Worm (Caenorhabditis elegans) whole organism, L4 larva: ENCODE measurements around the gene bath-23.

ENCODE experiments used
- F37D6.2 ChIP-seq: sonication (generic microtip); optimal IDR thresholded peaks from 2 replicates; lab custom pipeline; 2016; ENCODE audit warnings: mild to moderate bottlenecking, missing genetic modification characterization, missing compliant biosample characterization
- T26A8.4 ChIP-seq: fragments of 200-800 bp; sonication (Bioruptor generic); IDR thresholded peaks from 2 replicates; pipeline ENCODE4 v1.3.6; 2022; ENCODE audit warnings: missing genetic modification characterization, missing compliant biosample characterization
- ZK337.2 ChIP-seq: fragments of 200-800 bp; sonication (Bioruptor generic); IDR thresholded peaks from 2 replicates; pipeline ENCODE4 v1.3.6; 2022; ENCODE audit warnings: missing genetic modification reagents, missing genetic modification characterization, missing compliant biosample characterization
- aha-1 ChIP-seq: fragments of 150-350 bp; peaks from one replicate; lab custom pipeline; 2014; ENCODE audit warnings: missing biosample characterization, missing genetic modification characterization
- aly-2 ChIP-seq: sonication (generic microtip); optimal IDR thresholded peaks from 2 replicates; lab custom pipeline; 2018; ENCODE audit warnings: missing biosample characterization, missing genetic modification characterization
- ceh-28 ChIP-seq: fragments of 150-350 bp; optimal IDR thresholded peaks from 2 replicates; lab custom pipeline; 2014; ENCODE audit warnings: missing biosample characterization, missing genetic modification reagents, missing genetic modification characterization
- ceh-44 ChIP-seq: fragments of 200-800 bp; sonication (Bioruptor generic); IDR thresholded peaks from 2 replicates; pipeline ENCODE4 v1.3.6; 2022; ENCODE audit warnings: missing genetic modification reagents, missing genetic modification characterization, missing compliant biosample characterization
- ceh-82 ChIP-seq: sonication (generic microtip); optimal IDR thresholded peaks from 2 replicates; lab custom pipeline; 2017; ENCODE audit warnings: missing biosample characterization, missing genetic modification characterization
- ctbp-1 ChIP-seq: fragments of 200-800 bp; sonication (Bioruptor generic); IDR thresholded peaks from 2 replicates; pipeline ENCODE4 v1.3.6; 2022; ENCODE audit warnings: missing genetic modification reagents, missing genetic modification characterization, missing compliant biosample characterization
- dmd-8 ChIP-seq: fragments of 200-800 bp; sonication (Bioruptor generic); IDR thresholded peaks from 2 replicates; pipeline ENCODE4 v1.3.6; 2022; ENCODE audit warnings: missing genetic modification characterization, missing compliant biosample characterization
- dve-1 ChIP-seq: sonication (generic microtip); optimal IDR thresholded peaks from 2 replicates; lab custom pipeline; 2017; ENCODE audit warnings: antibody characterized with exemption, mild to moderate bottlenecking, missing genetic modification characterization, missing compliant biosample characterization; ENCODE audit not compliant: insufficient read depth
- egl-27 ChIP-seq: sonication (generic microtip); optimal IDR thresholded peaks from 3 replicates; lab custom pipeline; 2017; ENCODE audit warnings: missing biosample characterization, missing genetic modification reagents, missing genetic modification characterization
- egl-43 ChIP-seq: fragments of 200-800 bp; sonication (Bioruptor generic); IDR thresholded peaks from 2 replicates; pipeline ENCODE4 v1.3.6; 2022; ENCODE audit warnings: missing genetic modification reagents, missing genetic modification characterization, missing compliant biosample characterization
- hlh-30 ChIP-seq: sonication (generic microtip); optimal IDR thresholded peaks from 2 replicates; lab custom pipeline; 2017; ENCODE audit warnings: antibody characterized with exemption, mild to moderate bottlenecking, missing genetic modification characterization, missing compliant biosample characterization; ENCODE audit not compliant: insufficient read depth
- lim-7 ChIP-seq: fragments of 200-800 bp; sonication (Bioruptor generic); IDR thresholded peaks from 2 replicates; pipeline ENCODE4 v1.3.6; 2022; ENCODE audit warnings: missing genetic modification characterization, missing compliant biosample characterization
- lin-15B ChIP-seq: fragments of 150-350 bp; sonication (generic microtip); optimal IDR thresholded peaks from 3 replicates; lab custom pipeline; 2014; ENCODE audit warnings: missing biosample characterization, missing genetic modification characterization
- lir-3 ChIP-seq: sonication (generic microtip); optimal IDR thresholded peaks from 2 replicates; lab custom pipeline; 2016; ENCODE audit warnings: mild to moderate bottlenecking, missing genetic modification characterization, missing compliant biosample characterization
- mes-2 ChIP-seq: sonication (generic microtip); optimal IDR thresholded peaks from 2 replicates; lab custom pipeline; 2016; ENCODE audit warnings: missing genotype, mild to moderate bottlenecking, missing genetic modification characterization, missing compliant biosample characterization; ENCODE audit not compliant: poor library complexity, severe bottlenecking
- nhr-25 ChIP-seq: sonication (generic microtip); optimal IDR thresholded peaks from 2 replicates; lab custom pipeline; 2017; ENCODE audit warnings: missing genetic modification characterization, mild to moderate bottlenecking, missing compliant biosample characterization, antibody characterized with exemption, moderate library complexity, borderline replicate concordance; ENCODE audit not compliant: insufficient read depth
- nhr-28 ChIP-seq: fragments of 150-350 bp; optimal IDR thresholded peaks from 2 replicates; lab custom pipeline; 2014; ENCODE audit warnings: missing biosample characterization, missing genetic modification characterization
- pha-4 ChIP-seq, 2 experiments: fragments of 150-350 bp in 1 of 2; fragments of 200-800 bp in 1 of 2; sonication (Bioruptor generic) in 1 of 2; IDR thresholded peaks in 1 of 2; optimal IDR thresholded peaks in 1 of 2; 2 replicates each; pipeline versions ENCODE4 v1.3.6 to Lab custom; 2014 to 2022; ENCODE audit warnings: missing genetic modification characterization in 2 of 2, missing genetic modification reagents in 2 of 2, missing biosample characterization in 1 of 2, missing compliant biosample characterization in 1 of 2
- php-3 ChIP-seq: fragments of 200-800 bp; sonication (Bioruptor generic); IDR thresholded peaks from 2 replicates; pipeline ENCODE4 v1.3.6; 2022; ENCODE audit warnings: missing genetic modification reagents, missing genetic modification characterization, missing compliant biosample characterization
- saeg-2 ChIP-seq: fragments of 200-800 bp; sonication (Bioruptor generic); IDR thresholded peaks from 2 replicates; pipeline ENCODE4 v1.3.6; 2022; ENCODE audit warnings: missing genetic modification reagents, missing genetic modification characterization, missing compliant biosample characterization
- set-16 ChIP-seq: fragments of 200-800 bp; sonication (Bioruptor generic); IDR thresholded peaks from 2 replicates; pipeline ENCODE4 v1.3.6; 2022; ENCODE audit warnings: missing genetic modification reagents, missing genetic modification characterization, missing compliant biosample characterization
- skn-1 ChIP-seq: fragments of 150-350 bp; optimal IDR thresholded peaks from 2 replicates; lab custom pipeline; 2014; ENCODE audit warnings: missing biosample characterization, missing genetic modification characterization
- spr-3 ChIP-seq: fragments of 200-800 bp; sonication (Bioruptor generic); optimal IDR thresholded peaks from 2 replicates; lab custom pipeline; 2018; ENCODE audit warnings: mild to moderate bottlenecking, missing genetic modification characterization, missing compliant biosample characterization
- tra-1 ChIP-seq: fragments of 200-800 bp; sonication (Bioruptor generic); IDR thresholded peaks from 2 replicates; pipeline ENCODE4 v1.3.6; 2022; ENCODE audit warnings: missing genetic modification reagents, missing genetic modification characterization, missing compliant biosample characterization
- unc-39 ChIP-seq: sonication (generic microtip); optimal IDR thresholded peaks from 2 replicates; lab custom pipeline; 2017; ENCODE audit warnings: missing biosample characterization, missing genetic modification characterization
- unc-62 ChIP-seq, 3 experiments: fragments of 150-350 bp in 1 of 3; sonication (generic microtip); optimal IDR thresholded peaks in 2 of 3; peaks in 1 of 3; 1 replicate in 1 of 3; 2 replicates in 2 of 3; lab custom pipeline; 2014 to 2017; ENCODE audit warnings: missing biosample characterization in 3 of 3, missing genetic modification characterization in 3 of 3, missing genetic modification reagents in 3 of 3, missing genotype in 1 of 3
- zag-1 ChIP-seq: fragments of 150-350 bp; optimal IDR thresholded peaks from 2 replicates; lab custom pipeline; 2014; ENCODE audit warnings: missing biosample characterization, missing genetic modification characterization
- ztf-11 ChIP-seq: fragments of 150-350 bp; optimal IDR thresholded peaks from 2 replicates; lab custom pipeline; 2014; ENCODE audit warnings: missing biosample characterization, missing genetic modification characterization

The bath-23 gene

DNA sequence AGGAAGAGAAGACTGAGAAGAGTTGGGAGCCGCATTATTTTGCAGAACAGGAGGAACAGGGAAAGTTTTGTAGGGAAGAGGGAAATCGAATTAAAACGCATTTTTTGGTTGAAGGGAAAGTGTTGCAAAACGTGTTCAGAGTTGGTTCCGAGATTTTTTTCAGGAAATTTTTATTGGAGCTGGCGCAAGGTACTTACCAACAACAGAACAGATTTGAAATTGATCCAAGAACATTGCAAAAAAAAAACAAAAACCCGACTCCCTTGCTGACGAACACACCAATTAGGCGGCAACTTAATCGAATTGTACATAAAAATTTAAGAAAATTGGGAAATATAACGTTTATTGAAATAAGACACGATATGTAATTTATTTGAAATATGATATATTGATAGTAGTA, 32.6 kb upstream of the bath-23 start, which contains the start of gene F14D2.7:
Gene F14D2.7, minus strand, starts transcription at position 101 of the 400 bp plus-strand sequence.
- TF ChIP-seq unc-62 (GFP tag; optimal IDR thresholded peaks at IDR 0.05 in 1 of 2; lab: Kevin White, UChicago) (peak in 1 of 2 experiments; percentile 31), unc-62 (tag; optimal IDR thresholded peaks at IDR 0.05; lab: Kevin White, UChicago) (no peak), egl-43 (GFP tag; lab: Robert Waterston, UW) (no peak), aha-1 (tag; lab: Kevin White, UChicago) (peak; percentile 79)

DNA sequence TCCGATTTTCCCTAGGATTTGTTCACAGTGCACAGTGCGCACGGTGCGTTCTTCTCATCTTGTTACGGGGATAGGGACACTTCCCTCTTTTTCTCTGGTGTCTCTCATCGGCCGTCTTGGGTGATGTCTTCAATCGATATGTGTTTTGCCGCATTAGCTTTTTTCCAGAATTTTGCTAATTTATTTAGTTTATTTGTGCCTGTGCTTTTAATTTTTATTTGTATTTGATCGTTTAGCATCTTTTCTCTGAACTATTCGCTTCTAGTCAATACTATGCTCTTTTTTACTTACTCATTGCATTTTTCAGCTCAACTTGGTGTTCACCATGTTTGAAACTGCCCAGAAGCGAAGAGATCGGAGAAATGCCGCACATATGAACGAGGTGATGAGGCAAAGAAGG, 30.9 kb upstream of the bath-23 start, which contains the start of gene F14D2.5:
Gene F14D2.5, plus strand, starts transcription at position 301 of the 400 bp plus-strand sequence.
- no peak for TF ChIP-seq hlh-30
- TF ChIP-seq skn-1 (tag; lab: Kevin White, UChicago), result no peak
- TF ChIP-seq pha-4 (GFP tag; IDR thresholded peaks at IDR 0.05; lab: Robert Waterston, UW), result no peak
- no peak for TF ChIP-seq pha-4 (tag; optimal IDR thresholded peaks at IDR 0.05; lab: Kevin White, UChicago)
- no peak for TF ChIP-seq lin-15B (tag; lab: Kevin White, UChicago)
- TF ChIP-seq zag-1 (tag; lab: Kevin White, UChicago), result no peak
- no peak for TF ChIP-seq spr-3
- no peak for TF ChIP-seq dve-1 (tag; lab: Kevin White, UChicago)
- no peak for TF ChIP-seq ZK337.2 (GFP tag; lab: Robert Waterston, UW)
- TF ChIP-seq lir-3 (tag; lab: Kevin White, UChicago), result no peak
- no peak for TF ChIP-seq aly-2 (tag; lab: Kevin White, UChicago)
- no peak for TF ChIP-seq ztf-11

DNA sequence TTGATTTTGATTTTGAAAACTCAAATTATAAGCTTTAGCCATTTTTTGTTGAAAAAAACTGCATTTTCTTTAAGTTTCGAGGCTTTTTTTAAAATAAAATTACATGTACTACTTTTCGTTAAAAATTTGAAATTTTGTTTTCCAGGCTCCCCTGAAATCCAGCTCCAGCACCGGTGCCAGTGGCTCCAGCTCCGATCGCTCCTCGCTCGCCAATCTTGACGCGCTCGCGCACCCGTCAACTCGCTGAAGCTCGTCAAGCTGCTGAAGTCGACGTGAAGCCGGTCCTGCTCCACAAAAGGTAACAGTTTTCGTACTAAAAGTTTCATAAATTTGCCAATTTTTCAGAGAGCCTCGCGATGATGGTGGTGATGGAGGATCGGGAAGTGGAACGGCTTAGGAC, 30.3 kb upstream of the bath-23 start:
- TF ChIP-seq set-16 (GFP tag; lab: Robert Waterston, UW) (peak; percentile 87), unc-39 (tag; lab: Kevin White, UChicago) (no peak)

DNA sequence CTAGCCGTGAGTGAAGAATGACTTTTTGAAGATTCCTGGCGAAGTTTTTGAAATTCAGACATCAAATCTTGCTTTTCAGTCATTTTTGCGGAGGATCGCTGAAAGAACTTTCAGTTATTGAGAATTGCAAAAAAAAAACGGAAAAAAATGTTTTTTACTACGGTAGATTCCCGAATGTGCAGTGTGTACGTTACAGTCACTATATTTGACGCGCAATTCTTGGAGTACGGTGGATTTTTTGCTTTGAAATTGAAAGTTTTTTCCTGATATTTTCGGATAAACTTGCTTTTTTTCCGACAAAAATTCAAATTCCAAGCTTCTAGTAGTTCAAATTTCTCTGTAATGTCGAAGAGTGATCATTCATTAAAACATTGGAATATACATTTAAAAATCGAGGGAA, 29.1 kb upstream of the bath-23 start, which contains the start of gene F14D2.11:
Gene F14D2.11, minus strand, starts transcription at position 101 of the 400 bp plus-strand sequence.
- TF ChIP-seq ceh-44, result no peak
- TF ChIP-seq nhr-28 (tag; lab: Kevin White, UChicago), result no peak
- no peak for TF ChIP-seq tra-1
- no peak for TF ChIP-seq php-3 (GFP tag; lab: Robert Waterston, UW)
- TF ChIP-seq F37D6.2 (tag; lab: Kevin White, UChicago), result no peak
- no peak for TF ChIP-seq spr-3
- TF ChIP-seq T26A8.4 (GFP tag; lab: Robert Waterston, UW), result no peak
- no peak for TF ChIP-seq mes-2 (tag; lab: Kevin White, UChicago)
- no peak for TF ChIP-seq lim-7
- TF ChIP-seq ctbp-1 (GFP tag; lab: Robert Waterston, UW), result no peak
- no peak for TF ChIP-seq egl-27 (tag; lab: Kevin White, UChicago)
- no peak for TF ChIP-seq saeg-2 (GFP tag; lab: Robert Waterston, UW)
- TF ChIP-seq dmd-8 (GFP tag; lab: Robert Waterston, UW), result no peak
- no peak for TF ChIP-seq ceh-82
- TF ChIP-seq pha-4 (GFP tag; IDR thresholded peaks at IDR 0.05; lab: Robert Waterston, UW), result no peak
- no peak for TF ChIP-seq pha-4 (tag; optimal IDR thresholded peaks at IDR 0.05; lab: Kevin White, UChicago)
- TF ChIP-seq nhr-25 (tag; lab: Kevin White, UChicago), result no peak

DNA sequence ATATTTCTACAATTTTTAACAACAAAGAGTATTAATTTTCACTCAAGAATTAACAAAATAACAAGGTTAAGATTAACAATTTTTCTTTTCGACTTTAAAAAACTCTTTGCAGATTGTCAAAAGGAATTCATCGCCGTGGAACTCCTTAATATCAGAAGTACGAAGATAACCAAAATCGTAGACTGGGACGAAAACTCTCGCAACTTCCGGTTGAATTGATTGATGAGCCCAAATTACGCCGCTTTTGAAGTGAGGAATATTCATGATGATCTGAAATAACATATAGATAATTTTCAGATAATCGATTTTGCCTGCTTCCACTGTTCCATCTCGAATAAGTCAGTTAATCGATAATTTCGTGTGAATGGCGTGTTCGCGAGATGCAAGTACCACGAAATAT, 27.4 kb upstream of the bath-23 start, which contains the start of gene F14D2.15:
Gene F14D2.15, minus strand, starts transcription at position 101 of the 400 bp plus-strand sequence.
- TF ChIP-seq ztf-11, result no peak
- TF ChIP-seq ceh-28 (tag; lab: Kevin White, UChicago), result peak; percentile 49
